In the genomic region with DNA sequence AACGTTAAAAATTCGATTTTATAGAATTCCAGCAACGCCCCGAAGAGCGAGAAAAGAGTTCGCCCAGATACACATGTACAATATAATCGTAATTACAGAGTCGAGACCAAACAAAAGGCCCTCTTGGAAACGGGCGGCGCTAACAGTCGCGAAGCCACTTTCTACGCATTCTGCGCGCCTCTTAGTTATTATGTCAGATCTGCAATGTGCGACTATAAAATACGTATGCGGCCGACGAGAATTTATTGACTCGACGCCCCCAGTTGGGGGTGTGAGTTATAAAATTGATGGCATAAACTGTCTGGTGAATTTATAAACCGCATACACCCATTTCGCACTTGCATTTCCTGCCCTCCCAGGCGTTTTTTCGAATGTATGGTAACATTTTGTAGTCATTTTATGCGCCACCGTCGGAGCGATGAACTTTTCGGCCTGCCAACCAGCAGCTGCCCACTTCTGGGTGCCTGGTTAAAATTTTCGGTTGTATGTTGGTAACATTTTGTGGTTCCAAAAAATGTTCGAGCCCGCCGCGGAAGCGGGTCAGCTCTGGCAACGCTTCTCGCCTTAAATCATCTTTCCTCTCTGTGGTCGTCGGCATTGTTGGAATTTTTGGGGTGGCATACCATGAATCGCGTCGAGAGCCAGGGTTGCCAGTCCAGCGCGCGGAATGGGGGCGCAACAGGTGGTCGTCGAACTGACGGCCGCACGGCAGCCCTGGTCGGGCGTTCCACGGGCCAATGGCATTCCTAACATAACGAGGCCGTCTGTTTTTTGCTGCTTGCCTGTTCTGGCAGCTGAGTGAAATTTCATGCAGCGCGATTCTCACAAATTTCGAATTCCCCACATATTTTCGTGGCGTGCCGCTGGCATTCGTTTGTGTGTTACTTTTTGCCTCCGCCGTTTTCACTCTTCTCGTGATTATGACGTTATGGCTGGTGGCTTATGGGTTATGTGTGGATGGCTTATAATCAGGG, we compare ENCODE assay signal across 1 fruit fly cellular context.
TF ChIP-seq lines count a peak whose summit lies in the region.

No protein-coding gene starts in this region.

TF ChIP-seq in whole organism, embryonic, 481 proteins besides CTCF, POLR2A, EP300 and RAD21 (continued from another document):
- TF ChIP-seq CG30431 (GFP tag; optimal IDR thresholded peaks at IDR 0.05; lab: Kevin White, UChicago), result peak; percentile 0
- peak; percentile 10 for TF ChIP-seq Hey (tag; optimal IDR thresholded peaks at IDR 0.05; lab: Kevin White, UChicago)
- no peak for TF ChIP-seq luna (GFP tag; optimal IDR thresholded peaks at IDR 0.05; lab: Kevin White, UChicago)
- no peak for TF ChIP-seq CG8290 (GFP tag; optimal IDR thresholded peaks at IDR 0.05; lab: Kevin White, UChicago)
- TF ChIP-seq CG8290 (tag; optimal IDR thresholded peaks at IDR 0.05; lab: Kevin White, UChicago), result peak; percentile 15 to 96
- no peak for TF ChIP-seq CG10462 (GFP tag; optimal IDR thresholded peaks at IDR 0.05; lab: Kevin White, UChicago)
- TF ChIP-seq ara (GFP tag; IDR thresholded peaks at IDR 0.05; lab: Robert Waterston, UW), result no peak
- no peak for TF ChIP-seq CG16813 (GFP tag; IDR thresholded peaks at IDR 0.05; lab: Robert Waterston, UW; ENCODE audit: partially characterized antibody)
- TF ChIP-seq Antp (GFP tag; optimal IDR thresholded peaks at IDR 0.05; lab: Kevin White, UChicago), result peak; percentile 85
